Fruit fly (Drosophila melanogaster): ENCODE results near the gene Dfd.
A peak's percentile ranks its signal among the peaks of the same experiment; 100 is the strongest.

Gene Dfd

dm6 chr3R:6791189-6791886, at the start of gene Dfd:
Dfd (plus strand) TSS chr3R:6791836.
- TF ChIP-seq CTCF (optimal IDR thresholded peaks at IDR 0.05), result peak in 1 of 2 experiments; percentile 40
- TF ChIP-seq CG8478 (optimal IDR thresholded peaks at IDR 0.05), result no peak

dm6 chr3R:6741983-6742382, 49.7 kb upstream of the Dfd start, which contains the start of gene pb:
pb (minus strand) TSS chr3R:6742063.
- TF ChIP-seq CG8478 (optimal IDR thresholded peaks at IDR 0.05) (no peak), CTCF (optimal IDR thresholded peaks at IDR 0.05) (no peak)

dm6 chr3R:6744036-6744435, 47.6 kb upstream of the Dfd start, which contains the start of gene zen2:
zen2 (minus strand) TSS chr3R:6744136.
- TF ChIP-seq CG8478 (optimal IDR thresholded peaks at IDR 0.05), result no peak
- TF ChIP-seq CTCF (optimal IDR thresholded peaks at IDR 0.05), result no peak

- no peak for TF ChIP-seq CG8478 (optimal IDR thresholded peaks at IDR 0.05)
- no peak for TF ChIP-seq CTCF (optimal IDR thresholded peaks at IDR 0.05)
Measured at dm6 chr3R:6746212-6746611, 45.4 kb upstream of the Dfd start.

dm6 chr3R:6747907-6748306, 43.7 kb upstream of the Dfd start, which contains the start of gene CG34297:
CG34297 (minus strand) TSS chr3R:6748007.
- TF ChIP-seq CTCF (optimal IDR thresholded peaks at IDR 0.05), result no peak
- no peak for TF ChIP-seq CG8478 (optimal IDR thresholded peaks at IDR 0.05)

- TF ChIP-seq CTCF (optimal IDR thresholded peaks at IDR 0.05) (no peak), CG8478 (optimal IDR thresholded peaks at IDR 0.05) (no peak)
Measured at dm6 chr3R:6751467-6752155, 40.0 kb upstream of the Dfd start.

- TF ChIP-seq CG8478 (optimal IDR thresholded peaks at IDR 0.05), result no peak
- TF ChIP-seq CTCF (optimal IDR thresholded peaks at IDR 0.05), result no peak
Measured at dm6 chr3R:6754104-6754951, 37.3 kb upstream of the Dfd start, which contains the start of gene zen. zen (minus strand) TSS chr3R:6754194.

- TF ChIP-seq CG8478 (optimal IDR thresholded peaks at IDR 0.05), result no peak
- TF ChIP-seq CTCF (optimal IDR thresholded peaks at IDR 0.05), result no peak
Measured at dm6 chr3R:6755454-6755853, 36.2 kb upstream of the Dfd start.

- TF ChIP-seq CTCF (optimal IDR thresholded peaks at IDR 0.05) (peak; percentile 89 to 99), CG8478 (optimal IDR thresholded peaks at IDR 0.05) (no peak)
Measured at dm6 chr3R:6759419-6759818, 32.2 kb upstream of the Dfd start, which contains the start of gene bcd. bcd (minus strand) TSS chr3R:6759466.

- TF ChIP-seq CTCF (optimal IDR thresholded peaks at IDR 0.05), result no peak
- no peak for TF ChIP-seq CG8478 (optimal IDR thresholded peaks at IDR 0.05)
Measured at dm6 chr3R:6760755-6761647, 30.6 kb upstream of the Dfd start.

- no peak for TF ChIP-seq CTCF (optimal IDR thresholded peaks at IDR 0.05)
- TF ChIP-seq CG8478 (optimal IDR thresholded peaks at IDR 0.05), result no peak
Measured at dm6 chr3R:6762188-6762643, 29.4 kb upstream of the Dfd start, which contains the start of gene Ama. Ama (plus strand) TSS chr3R:6762593.

- no peak for TF ChIP-seq CG8478 (optimal IDR thresholded peaks at IDR 0.05)
- no peak for TF ChIP-seq CTCF (optimal IDR thresholded peaks at IDR 0.05)
Measured at dm6 chr3R:6762794-6763407, 28.7 kb upstream of the Dfd start.

dm6 chr3R:6764848-6765247, 26.8 kb upstream of the Dfd start:
- no peak for TF ChIP-seq CG8478 (optimal IDR thresholded peaks at IDR 0.05)
- TF ChIP-seq CTCF (optimal IDR thresholded peaks at IDR 0.05), result no peak

dm6 chr3R:6766171-6766591, 25.5 kb upstream of the Dfd start:
- no peak for TF ChIP-seq CTCF (optimal IDR thresholded peaks at IDR 0.05)
- no peak for TF ChIP-seq CG8478 (optimal IDR thresholded peaks at IDR 0.05)
